Worm (Caenorhabditis elegans) whole organism, L3 larva: ENCODE measurements around the gene E02H4.6.

ENCODE experiments used
- ama-1 ChIP-seq: fragments of 150-350 bp; optimal IDR thresholded peaks from 2 replicates; lab custom pipeline; 2018
- ceh-82 ChIP-seq: fragments of 150-350 bp; optimal IDR thresholded peaks from 2 replicates; lab custom pipeline; 2014; ENCODE audit warnings: missing biosample characterization, missing genetic modification characterization
- mdl-1 ChIP-seq: fragments of 150-350 bp; optimal IDR thresholded peaks from 2 replicates; lab custom pipeline; 2014; ENCODE audit warnings: missing biosample characterization, missing genetic modification characterization
- snpc-4 ChIP-seq: fragments of 150-350 bp; optimal IDR thresholded peaks from 2 replicates; lab custom pipeline; 2014; ENCODE audit warnings: missing biosample characterization, missing genetic modification characterization
- unc-62 ChIP-seq: fragments of 150-350 bp; sonication (generic microtip); optimal IDR thresholded peaks from 4 replicates; lab custom pipeline; 2014; ENCODE audit warnings: missing biosample characterization, missing genetic modification reagents, missing genetic modification characterization

DNA sequence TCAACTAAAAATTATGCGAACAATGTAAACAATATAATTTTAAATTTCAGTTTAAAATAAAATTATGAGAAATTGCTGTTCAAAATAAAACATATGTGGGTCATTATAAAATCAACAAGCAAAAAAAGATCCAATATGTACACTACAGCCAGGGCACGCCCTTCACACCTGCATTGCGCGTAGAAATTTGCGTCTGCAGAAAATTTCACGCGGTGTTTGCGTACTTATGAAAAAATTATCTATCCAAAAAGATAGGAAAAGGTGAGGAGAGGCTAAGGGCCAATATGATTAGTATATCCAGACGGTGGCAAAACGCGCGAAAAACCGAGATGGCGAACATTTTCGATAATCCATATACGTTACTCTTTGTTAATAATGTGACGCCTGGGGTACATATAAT lies 7.4 kb downstream of the E02H4.6 start:
- TF ChIP-seq snpc-4: no peak
- no peak for TF ChIP-seq mdl-1 (tag; lab: Kevin White, UChicago)
- TF ChIP-seq ama-1 (lab: Kevin White, UChicago): no peak
- TF ChIP-seq unc-62 (GFP tag; lab: Kevin White, UChicago): no peak
- no peak for TF ChIP-seq ceh-82 (tag; lab: Kevin White, UChicago)
